Worm (Caenorhabditis elegans) whole organism, early embryonic: ENCODE results near the gene egl-21.

ENCODE experiments used
- ama-1 ChIP-seq: fragments of 150-350 bp; optimal IDR thresholded peaks from 2 replicates; lab custom pipeline; 2014
- flt-1 ChIP-seq: fragments of 200-800 bp; sonication (Bioruptor generic); IDR thresholded peaks from 2 replicates; pipeline ENCODE4 v1.3.6; 2022; ENCODE audit warnings: missing genetic modification characterization, missing compliant biosample characterization
- hnd-1 ChIP-seq: sonication (generic microtip); optimal IDR thresholded peaks from 2 replicates; lab custom pipeline; 2016; ENCODE audit warnings: missing genetic modification characterization, missing compliant biosample characterization
- sea-1 ChIP-seq: fragments of 200-800 bp; sonication (Bioruptor generic); conservative IDR thresholded peaks from 2 replicates; pipeline ENCODE4 v1.3.6; 2022; ENCODE audit warnings: missing genetic modification characterization, missing compliant biosample characterization
- tbx-11 ChIP-seq: fragments of 200-800 bp; sonication (Bioruptor generic); IDR thresholded peaks from 2 replicates; pipeline ENCODE4 v1.3.6; 2022; ENCODE audit warnings: missing genetic modification characterization, missing compliant biosample characterization
- tbx-37 ChIP-seq: fragments of 200-800 bp; sonication (Bioruptor generic); conservative IDR thresholded peaks from 2 replicates; pipeline ENCODE4 v1.3.6; 2022; ENCODE audit warnings: missing genetic modification reagents, missing genetic modification characterization, missing compliant biosample characterization

- TF ChIP-seq ama-1 (lab: Kevin White, UChicago) (no peak), flt-1 (GFP tag; lab: Robert Waterston, UW) (no peak), tbx-11 (no peak), tbx-37 (GFP tag; lab: Robert Waterston, UW) (no peak), hnd-1 (tag; lab: Kevin White, UChicago) (no peak), sea-1 (GFP tag; lab: Robert Waterston, UW) (no peak)
Measured at ce11 chrIV:10438901-10439300, 42.7 kb downstream of the egl-21 start, which contains the start of gene F13B12.3.
